Worm (Caenorhabditis elegans): Measurements from ENCODE around the gene col-117.

- TF ChIP-seq pqm-1 (tag; optimal IDR thresholded peaks at IDR 0.05), result no peak
- TF ChIP-seq zip-11 (GFP tag; IDR thresholded peaks at IDR 0.05), result no peak
- TF ChIP-seq spr-1 (tag; optimal IDR thresholded peaks at IDR 0.05), result no peak
- no peak for TF ChIP-seq tag-97 (GFP tag; IDR thresholded peaks at IDR 0.05)
- TF ChIP-seq unc-130 (GFP tag; optimal IDR thresholded peaks at IDR 0.05), result no peak
- no peak for TF ChIP-seq ceh-82 (tag; optimal IDR thresholded peaks at IDR 0.05)
- no peak for TF ChIP-seq lsy-2 (tag; optimal IDR thresholded peaks at IDR 0.05)
- no peak for TF ChIP-seq hif-1 (tag; optimal IDR thresholded peaks at IDR 0.05)
- TF ChIP-seq rbr-2 (tag; optimal IDR thresholded peaks at IDR 0.05), result no peak
Observed at ce11 chrIV:8817639-8818038, 6.4 kb downstream of the col-117 start, which contains the start of gene T28C6.10.
